Fruit fly (Drosophila melanogaster) S2 (cell line): ENCODE data around the gene CG2681.

ENCODE experiments used
- CG8478 ChIP-seq: fragments of >200 bp; optimal IDR thresholded peaks from 2 replicates; lab custom pipeline; 2018
- CTCF ChIP-seq, 2 experiments: fragments of >200 bp; optimal IDR thresholded peaks; 2 replicates each; lab custom pipeline; 2018

DNA sequence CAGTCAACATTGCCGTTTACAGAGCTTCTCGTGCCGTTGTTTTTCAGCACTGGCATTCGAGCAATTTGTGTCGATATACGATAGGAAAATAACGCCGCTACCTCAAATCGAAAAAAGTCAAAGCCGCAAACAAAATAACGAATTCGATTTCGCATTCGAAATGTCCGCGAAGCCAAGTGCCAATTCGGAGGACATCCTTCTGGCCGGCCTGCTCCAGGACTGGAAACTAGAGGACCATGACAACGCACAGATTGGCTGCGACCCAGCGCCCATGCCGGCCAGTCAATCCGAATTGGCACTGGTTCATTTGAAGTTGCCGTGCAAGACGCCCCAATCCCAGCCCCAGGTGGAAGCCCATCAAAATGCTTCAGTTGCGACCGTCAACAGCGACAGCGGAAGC is 6.2 kb downstream of the CG2681 start:
- TF ChIP-seq CG8478 (lab: Kevin White, UChicago) (no peak), CTCF (optimal IDR thresholded peaks at IDR 0.05; lab: Kevin White, UChicago) (no peak)
